Fruit fly (Drosophila melanogaster) Kc167 (cell line): Measurements from ENCODE around the gene CG13894.

Source experiments
- Myc ChIP-seq: fragments of >200 bp; optimal IDR thresholded peaks from 2 replicates; lab custom pipeline; 2017; ENCODE audit warnings: missing external identifiers
- Sin3A ChIP-seq: fragments of >200 bp; optimal IDR thresholded peaks from 2 replicates; lab custom pipeline; 2018; ENCODE audit warnings: missing external identifiers
- h ChIP-seq: fragments of >200 bp; optimal IDR thresholded peaks from 3 replicates; lab custom pipeline; 2018; ENCODE audit warnings: missing external identifiers
- insv ChIP-seq: fragments of >200 bp; optimal IDR thresholded peaks from 3 replicates; lab custom pipeline; 2018; ENCODE audit warnings: missing external identifiers
- psq ChIP-seq: fragments of >200 bp; optimal IDR thresholded peaks from 2 replicates; lab custom pipeline; 2017; ENCODE audit warnings: missing external identifiers
- ttk ChIP-seq: sonication (Bioruptor generic); optimal IDR thresholded peaks from 2 replicates; lab custom pipeline; 2017; ENCODE audit warnings: missing external identifiers

Gene CG13894

dm6 chr3L:648155-649024 lies 50.6 kb downstream of the CG13894 start, which contains the start of gene Gale:
Gene Gale, plus strand, starts transcription at chr3L:648555.
- no peak for TF ChIP-seq ttk (lab: Kevin White, UChicago)
- TF ChIP-seq Sin3A (lab: Kevin White, UChicago): no peak
- no peak for TF ChIP-seq h (lab: Kevin White, UChicago)
- no peak for TF ChIP-seq insv (lab: Kevin White, UChicago)
- TF ChIP-seq psq (lab: Kevin White, UChicago): no peak
- TF ChIP-seq Myc (lab: Kevin White, UChicago): no peak

- TF ChIP-seq Myc (lab: Kevin White, UChicago): no peak
- no peak for TF ChIP-seq Sin3A (lab: Kevin White, UChicago)
- TF ChIP-seq insv (lab: Kevin White, UChicago): no peak
- no peak for TF ChIP-seq psq (lab: Kevin White, UChicago)
- TF ChIP-seq ttk (lab: Kevin White, UChicago): no peak
- no peak for TF ChIP-seq h (lab: Kevin White, UChicago)
Measured at dm6 chr3L:647529-647928, 51.4 kb downstream of the CG13894 start.

DNA sequence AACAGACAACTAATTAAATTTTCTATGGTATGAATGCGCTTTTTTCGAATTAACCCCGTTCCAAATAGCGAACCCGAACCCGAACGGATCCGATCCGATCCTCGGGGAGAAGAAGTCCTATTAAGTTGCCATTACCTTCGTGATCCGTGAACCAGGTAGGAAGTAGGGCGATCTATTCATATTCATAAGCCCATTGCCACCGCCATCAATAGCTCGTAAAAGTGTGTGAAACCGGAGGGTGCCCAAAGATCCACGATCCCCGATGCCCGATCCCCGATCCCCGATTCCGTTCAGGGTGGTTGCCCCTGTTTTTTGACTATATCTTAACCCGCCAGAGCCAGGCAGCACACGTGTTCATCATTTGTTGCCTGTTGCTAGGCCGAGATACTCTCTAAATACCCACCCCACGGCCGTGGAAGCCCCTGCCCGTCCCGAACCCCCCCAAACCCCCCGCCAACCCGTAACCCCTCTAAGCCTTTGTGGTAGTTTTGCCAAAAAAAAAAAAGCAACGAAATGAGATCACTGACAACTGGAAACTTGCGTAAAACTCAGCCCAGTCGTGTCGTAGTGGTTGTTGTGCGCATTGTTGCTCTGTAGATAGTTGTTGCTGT lies 53.4 kb downstream of the CG13894 start:
- peak; percentile 18 for TF ChIP-seq ttk (lab: Kevin White, UChicago)
- TF ChIP-seq Sin3A (lab: Kevin White, UChicago): no peak

- TF ChIP-seq ttk (lab: Kevin White, UChicago) (no peak), Myc (lab: Kevin White, UChicago) (no peak), psq (lab: Kevin White, UChicago) (no peak)
Measured at dm6 chr3L:644111-644718, 54.7 kb downstream of the CG13894 start.
